Fruit fly (Drosophila melanogaster) S2 (cell line): ENCODE results near the gene Sqor.

ENCODE experiments used
- CG8478 ChIP-seq: fragments of >200 bp; optimal IDR thresholded peaks from 2 replicates; lab custom pipeline; 2018
- CTCF ChIP-seq, 2 experiments: fragments of >200 bp; optimal IDR thresholded peaks; 2 replicates each; lab custom pipeline; 2018

DNA sequence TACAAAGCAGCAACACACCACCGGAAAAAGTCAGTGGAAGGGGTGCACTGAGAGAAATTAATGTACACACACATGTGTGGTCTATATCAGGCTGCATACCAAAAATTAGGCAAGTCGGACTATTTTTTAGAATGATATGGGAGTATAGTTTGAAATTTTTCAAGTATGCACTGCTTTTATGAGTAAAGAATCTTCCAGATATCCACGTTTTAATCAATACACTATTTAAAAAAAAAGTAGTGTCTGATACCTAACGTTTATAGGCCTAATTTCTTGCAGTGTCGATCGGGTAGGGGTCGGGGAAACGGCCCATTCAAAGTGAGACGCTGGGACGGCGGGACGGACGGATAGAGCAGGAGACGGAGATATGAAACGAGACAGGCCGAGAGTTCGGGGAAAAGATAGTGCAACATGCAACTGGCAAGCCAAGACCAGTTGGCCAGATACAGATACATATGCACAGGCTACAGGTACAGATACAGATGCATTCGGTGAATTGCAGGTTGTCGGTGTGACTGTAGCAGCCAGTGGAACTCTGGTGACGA, 9.5 kb upstream of the Sqor start:
- TF ChIP-seq CG8478 (no peak), CTCF (optimal IDR thresholded peaks at IDR 0.05; lab: Kevin White, UChicago) (no peak)
